Fruit fly (Drosophila melanogaster): Measurements from ENCODE around the gene bur.

bur gene

dm6 chr2L:21219640-21220085 lies 40.2 kb upstream of the bur start (continued):
- no peak for TF ChIP-seq CG12391 (tag; optimal IDR thresholded peaks at IDR 0.05)
- no peak for TF ChIP-seq Mrtf (GFP tag; IDR thresholded peaks at IDR 0.05)
- TF ChIP-seq CTCF (GFP tag; optimal IDR thresholded peaks at IDR 0.05): no peak
- peak; percentile 12 for TF ChIP-seq NfI (GFP tag; optimal IDR thresholded peaks at IDR 0.05)
- no peak for TF ChIP-seq cad (GFP tag; optimal IDR thresholded peaks at IDR 0.05)
- no peak for TF ChIP-seq D (optimal IDR thresholded peaks at IDR 0.05)
- no peak for TF ChIP-seq D (GFP tag; optimal IDR thresholded peaks at IDR 0.05)
- no peak for TF ChIP-seq aop (GFP tag; IDR thresholded peaks at IDR 0.05)
- no peak for TF ChIP-seq lola (GFP tag; optimal IDR thresholded peaks at IDR 0.05)
- peak; percentile 52 for TF ChIP-seq CG18599 (GFP tag; optimal IDR thresholded peaks at IDR 0.05)
- TF ChIP-seq sug (tag; optimal IDR thresholded peaks at IDR 0.05): peak; percentile 52
- TF ChIP-seq odd (GFP tag; optimal IDR thresholded peaks at IDR 0.05): no peak
- peak; percentile 39 for TF ChIP-seq CG15479 (GFP tag; optimal IDR thresholded peaks at IDR 0.05)
- peak; percentile 22 for TF ChIP-seq mirr (GFP tag; optimal IDR thresholded peaks at IDR 0.05)
- TF ChIP-seq CG4424 (GFP tag; optimal IDR thresholded peaks at IDR 0.05): no peak
- TF ChIP-seq gro (GFP tag; optimal IDR thresholded peaks at IDR 0.05): no peak
- TF ChIP-seq ase (GFP tag; IDR thresholded peaks at IDR 0.05): no peak; the same call in 2 of the 3 replicates
- TF ChIP-seq CG10543 (GFP tag; optimal IDR thresholded peaks at IDR 0.05): peak; percentile 62
- TF ChIP-seq Hmr (GFP tag; optimal IDR thresholded peaks at IDR 0.05): no peak
- no peak for TF ChIP-seq sim (GFP tag; IDR thresholded peaks at IDR 0.05)
- no peak for TF ChIP-seq CG8281 (tag; optimal IDR thresholded peaks at IDR 0.05)
- TF ChIP-seq CG3838 (GFP tag; optimal IDR thresholded peaks at IDR 0.05): no peak
- peak; percentile 5 for TF ChIP-seq CG4328 (GFP tag; optimal IDR thresholded peaks at IDR 0.05)
- TF ChIP-seq NFAT (GFP tag; IDR thresholded peaks at IDR 0.05): no peak
- no peak for TF ChIP-seq yki (optimal IDR thresholded peaks at IDR 0.05)
- TF ChIP-seq shn (GFP tag; optimal IDR thresholded peaks at IDR 0.05): peak; percentile 0
- TF ChIP-seq bsh (GFP tag; optimal IDR thresholded peaks at IDR 0.05): no peak
- TF ChIP-seq Atf3 (GFP tag; optimal IDR thresholded peaks at IDR 0.05): no peak
- TF ChIP-seq Trl (optimal IDR thresholded peaks at IDR 0.05): no peak
- TF ChIP-seq Trl (GFP tag; optimal IDR thresholded peaks at IDR 0.05): no peak
- TF ChIP-seq bab2 (GFP tag; optimal IDR thresholded peaks at IDR 0.05): no peak
- TF ChIP-seq ken (GFP tag; IDR thresholded peaks at IDR 0.05): peak; percentile 21; the same call in 1 of the 3 replicates
- no peak for TF ChIP-seq CG17612 (GFP tag; IDR thresholded peaks at IDR 0.05)
- TF ChIP-seq CG2875 (GFP tag; optimal IDR thresholded peaks at IDR 0.05): no peak
- no peak for TF ChIP-seq MTF-1 (GFP tag; optimal IDR thresholded peaks at IDR 0.05; ENCODE audit: borderline replicate concordance)
- TF ChIP-seq ash1 (GFP tag; optimal IDR thresholded peaks at IDR 0.05): no peak
- TF ChIP-seq az2 (GFP tag; optimal IDR thresholded peaks at IDR 0.05): no peak
- TF ChIP-seq bigmax (GFP tag; optimal IDR thresholded peaks at IDR 0.05): no peak
- no peak for TF ChIP-seq Oli (tag; optimal IDR thresholded peaks at IDR 0.05)
- TF ChIP-seq CG4360 (GFP tag; IDR thresholded peaks at IDR 0.05): 0 out of 2 replicates have a peak, but pooled peaks have one; percentile 16
- TF ChIP-seq dan (GFP tag; IDR thresholded peaks at IDR 0.05): no peak
- TF ChIP-seq CG8290 (GFP tag; optimal IDR thresholded peaks at IDR 0.05): no peak
- peak in 1 of 2 experiments; percentile 47 for TF ChIP-seq CG8290 (tag; optimal IDR thresholded peaks at IDR 0.05)
- no peak for TF ChIP-seq zf30C (GFP tag; optimal IDR thresholded peaks at IDR 0.05)
- TF ChIP-seq mam (GFP tag; optimal IDR thresholded peaks at IDR 0.05): no peak
- TF ChIP-seq kay (GFP tag; optimal IDR thresholded peaks at IDR 0.05): no peak
- no peak; the same call in 1 of the 2 replicates for TF ChIP-seq chm (GFP tag; IDR thresholded peaks at IDR 0.05)
- no peak for TF ChIP-seq CG1024 (GFP tag; IDR thresholded peaks at IDR 0.05)
- TF ChIP-seq PHDP (tag; optimal IDR thresholded peaks at IDR 0.05): no peak
- TF ChIP-seq CG2116 (GFP tag; optimal IDR thresholded peaks at IDR 0.05): no peak
- TF ChIP-seq vfl (GFP tag; optimal IDR thresholded peaks at IDR 0.05): no peak
- TF ChIP-seq seq (GFP tag; IDR thresholded peaks at IDR 0.05): 0 out of 2 replicates have a peak, but pooled peaks have one; percentile 21
- TF ChIP-seq CG32532 (GFP tag; IDR thresholded peaks at IDR 0.05): no peak
- no peak; the same call in 2 of the 3 replicates for TF ChIP-seq CG2199 (GFP tag; IDR thresholded peaks at IDR 0.05)

All from whole organism, embryonic.